Fruit fly (Drosophila melanogaster) whole organism, embryonic: ENCODE results near the gene SC35.

Source experiments
- Awh ChIP-seq: fragments of 200-800 bp; sonication (Bioruptor generic); IDR thresholded peaks from 2 replicates; pipeline ENCODE4, ENCODE4 v1.3.6; 2022; ENCODE audit warnings: missing biosample characterization, missing genetic modification characterization
- BEAF-32 ChIP-seq: fragments of 200-800 bp; sonication (Bioruptor generic); optimal IDR thresholded peaks from 3 replicates; lab custom pipeline; 2017; ENCODE audit warnings: missing biosample characterization, missing genetic modification characterization, mild to moderate bottlenecking, moderate library complexity, missing genetic modification reagents
- CG13624 ChIP-seq: fragments of 200-800 bp; sonication (Bioruptor generic); optimal IDR thresholded peaks from 2 replicates; lab custom pipeline; 2016; ENCODE audit warnings: missing biosample characterization, missing genetic modification characterization
- CG15269 ChIP-seq: fragments of 200-800 bp; sonication (Bioruptor generic); optimal IDR thresholded peaks from 2 replicates; lab custom pipeline; 2018; ENCODE audit warnings: missing biosample characterization, mild to moderate bottlenecking, missing genetic modification characterization, moderate library complexity
- CG15479 ChIP-seq: fragments of 200-800 bp; sonication (Bioruptor generic); optimal IDR thresholded peaks from 3 replicates; lab custom pipeline; 2019; ENCODE audit warnings: missing biosample characterization, mild to moderate bottlenecking, missing genetic modification characterization, moderate library complexity
- CG17912 ChIP-seq: fragments of 200-800 bp; sonication (Bioruptor generic); optimal IDR thresholded peaks from 2 replicates; lab custom pipeline; 2018; ENCODE audit warnings: missing biosample characterization, mild to moderate bottlenecking, missing genetic modification characterization
- CG33557 ChIP-seq: fragments of 200-800 bp; sonication (Bioruptor generic); optimal IDR thresholded peaks from 2 replicates; lab custom pipeline; 2019; ENCODE audit warnings: missing biosample characterization, mild to moderate bottlenecking, missing genetic modification characterization, moderate library complexity
- CG3726 ChIP-seq: fragments of 200-800 bp; sonication (Bioruptor generic); IDR thresholded peaks from 3 replicates; pipeline ENCODE4, ENCODE4 v1.3.6; 2022; ENCODE audit warnings: missing biosample characterization, missing genetic modification characterization
- CG4404 ChIP-seq: fragments of 200-800 bp; sonication (Bioruptor generic); IDR thresholded peaks from 2 replicates; pipeline ENCODE4 v1.3.6; 2022; ENCODE audit warnings: missing biosample characterization, missing genetic modification characterization
- CG6791 ChIP-seq: fragments of 200-800 bp; sonication (Bioruptor generic); IDR thresholded peaks from 3 replicates; pipeline ENCODE4 v1.3.6; 2022; ENCODE audit warnings: missing biosample characterization, missing genetic modification characterization; ENCODE audit not compliant: partially characterized antibody
- CG7271 ChIP-seq: fragments of 200-800 bp; sonication (Bioruptor generic); optimal IDR thresholded peaks from 2 replicates; lab custom pipeline; 2018; ENCODE audit warnings: missing biosample characterization, mild to moderate bottlenecking, missing genetic modification characterization, moderate library complexity
- CG7786 ChIP-seq: fragments of 200-800 bp; sonication (Bioruptor generic); optimal IDR thresholded peaks from 2 replicates; lab custom pipeline; 2016; ENCODE audit warnings: missing biosample characterization, missing genetic modification characterization
- CG8089 ChIP-seq: fragments of 200-800 bp; sonication (Bioruptor generic); optimal IDR thresholded peaks from 3 replicates; lab custom pipeline; 2016; ENCODE audit warnings: missing biosample characterization, missing genetic modification characterization
- D19A ChIP-seq: fragments of 200-800 bp; optimal IDR thresholded peaks from 3 replicates; lab custom pipeline; 2019; ENCODE audit warnings: missing biosample characterization, mild to moderate bottlenecking, missing genetic modification characterization, moderate library complexity
- Deaf1 ChIP-seq: fragments of 200-800 bp; optimal IDR thresholded peaks from 3 replicates; lab custom pipeline; 2019; ENCODE audit warnings: missing biosample characterization, mild to moderate bottlenecking, missing genetic modification characterization, moderate library complexity
- HmgZ ChIP-seq: fragments of 200-800 bp; sonication (Bioruptor generic); optimal IDR thresholded peaks from 2 replicates; lab custom pipeline; 2018; ENCODE audit warnings: missing biosample characterization, mild to moderate bottlenecking, missing genetic modification characterization
- Hsf ChIP-seq: fragments of 200-800 bp; sonication (Bioruptor generic); optimal IDR thresholded peaks from 3 replicates; lab custom pipeline; 2016; ENCODE audit warnings: missing biosample characterization, missing genetic modification characterization
- MTF-1 ChIP-seq: fragments of 200-800 bp; sonication (Bioruptor generic); optimal IDR thresholded peaks from 2 replicates; lab custom pipeline; 2018; ENCODE audit warnings: missing biosample characterization, mild to moderate bottlenecking, missing genetic modification characterization, borderline replicate concordance
- Med ChIP-seq: fragments of 200-800 bp; sonication (Bioruptor generic); peaks from one replicate; lab custom pipeline; 2016; ENCODE audit warnings: missing biosample characterization, missing genetic modification characterization, mild to moderate bottlenecking, inconsistent platforms, moderate library complexity
- NfI ChIP-seq: fragments of 200-800 bp; sonication (Bioruptor generic); optimal IDR thresholded peaks from 3 replicates; lab custom pipeline; 2018; ENCODE audit warnings: missing biosample characterization, mild to moderate bottlenecking, missing genetic modification characterization, moderate library complexity
- Rx ChIP-seq: fragments of 200-800 bp; sonication (Bioruptor generic); IDR thresholded peaks from 2 replicates; pipeline ENCODE4 v1.3.6; 2022; ENCODE audit warnings: missing biosample characterization, missing genetic modification characterization
- Vsx1 ChIP-seq: fragments of 200-800 bp; sonication (Bioruptor generic); optimal IDR thresholded peaks from 2 replicates; lab custom pipeline; 2017; ENCODE audit warnings: missing biosample characterization, mild to moderate bottlenecking, missing genetic modification characterization, missing genetic modification reagents
- ap ChIP-seq: fragments of 200-800 bp; sonication (Bioruptor generic); IDR thresholded peaks from 2 replicates; pipeline ENCODE4 v1.3.6; 2022; ENCODE audit warnings: missing biosample characterization, missing genetic modification characterization
- ase ChIP-seq: fragments of 200-800 bp; sonication (Bioruptor generic); IDR thresholded peaks from 3 replicates; pipeline ENCODE4 v1.3.6; 2022; ENCODE audit warnings: missing biosample characterization, missing genetic modification characterization
- az2 ChIP-seq: fragments of 200-800 bp; sonication (Bioruptor generic); optimal IDR thresholded peaks from 3 replicates; lab custom pipeline; 2016; ENCODE audit warnings: missing biosample characterization, missing genetic modification characterization
- cad ChIP-seq: fragments of >200 bp; optimal IDR thresholded peaks from 2 replicates; lab custom pipeline; 2017; ENCODE audit warnings: missing biosample characterization, missing genetic modification characterization
- cato ChIP-seq: fragments of 200-800 bp; sonication (Bioruptor generic); optimal IDR thresholded peaks from 2 replicates; lab custom pipeline; 2016; ENCODE audit warnings: missing biosample characterization, missing genetic modification characterization, borderline replicate concordance
- corto ChIP-seq: fragments of 200-800 bp; sonication (Bioruptor generic); optimal IDR thresholded peaks from 2 replicates; lab custom pipeline; 2016; ENCODE audit warnings: missing biosample characterization, mild to moderate bottlenecking, missing genetic modification characterization, moderate library complexity
- croc ChIP-seq: fragments of 200-800 bp; sonication (Bioruptor generic); conservative IDR thresholded peaks from 3 replicates; pipeline ENCODE4 v1.3.6; 2022; ENCODE audit warnings: missing biosample characterization, missing genetic modification characterization
- en ChIP-seq: fragments of 200-800 bp; sonication (Bioruptor generic); optimal IDR thresholded peaks from 2 replicates; lab custom pipeline; 2016; ENCODE audit warnings: missing biosample characterization, missing genetic modification characterization
- fd64A ChIP-seq: fragments of 200-800 bp; sonication (Bioruptor generic); optimal IDR thresholded peaks from 3 replicates; lab custom pipeline; 2018; ENCODE audit warnings: missing biosample characterization, mild to moderate bottlenecking, missing genetic modification characterization
- fru ChIP-seq: fragments of >200 bp; optimal IDR thresholded peaks from 2 replicates; lab custom pipeline; 2017
- her ChIP-seq: fragments of 200-800 bp; sonication (Bioruptor generic); optimal IDR thresholded peaks from 2 replicates; lab custom pipeline; 2016; ENCODE audit warnings: missing biosample characterization, missing genetic modification characterization
- hth ChIP-seq: fragments of >200 bp; optimal IDR thresholded peaks from 2 replicates; lab custom pipeline; 2017; ENCODE audit warnings: inconsistent platforms
- pb ChIP-seq: fragments of 200-800 bp; sonication (Bioruptor generic); optimal IDR thresholded peaks from 3 replicates; lab custom pipeline; 2016; ENCODE audit warnings: missing biosample characterization, missing genetic modification characterization
- rib ChIP-seq: fragments of 200-800 bp; sonication (Bioruptor generic); IDR thresholded peaks from 2 replicates; pipeline ENCODE4 v1.3.6; 2022; ENCODE audit warnings: missing biosample characterization, missing genetic modification characterization
- schlank ChIP-seq: fragments of 200-800 bp; sonication (Bioruptor generic); optimal IDR thresholded peaks from 2 replicates; lab custom pipeline; 2018; ENCODE audit warnings: missing biosample characterization, mild to moderate bottlenecking, missing genetic modification characterization
- sens ChIP-seq: fragments of 200-800 bp; sonication (Bioruptor generic); peaks from one replicate; lab custom pipeline; 2016; ENCODE audit warnings: missing biosample characterization, missing genetic modification characterization
- sima ChIP-seq: fragments of 200-800 bp; sonication (Bioruptor generic); optimal IDR thresholded peaks from 2 replicates; lab custom pipeline; 2016; ENCODE audit warnings: missing biosample characterization, missing genetic modification characterization
- slou ChIP-seq: fragments of 200-800 bp; sonication (Bioruptor generic); optimal IDR thresholded peaks from 3 replicates; lab custom pipeline; 2016; ENCODE audit warnings: missing biosample characterization, missing genetic modification characterization
- tio ChIP-seq: fragments of 200-800 bp; sonication (Bioruptor generic); optimal IDR thresholded peaks from 2 replicates; lab custom pipeline; 2017; ENCODE audit warnings: missing biosample characterization, missing genetic modification characterization, inconsistent platforms
- tll ChIP-seq, 2 experiments: fragments of 200-800 bp in 1 of 2; fragments of >200 bp in 1 of 2; sonication (Bioruptor generic) in 1 of 2; optimal IDR thresholded peaks; 2 replicates each; lab custom pipeline; 2017 to 2019; ENCODE audit warnings: missing biosample characterization in 2 of 2, missing genetic modification characterization in 2 of 2, mild to moderate bottlenecking in 1 of 2, moderate library complexity in 1 of 2
- tna ChIP-seq: fragments of 200-800 bp; sonication (Bioruptor generic); IDR thresholded peaks from 2 replicates; pipeline ENCODE4 v1.3.6; 2022; ENCODE audit warnings: missing biosample characterization, missing genetic modification characterization; ENCODE audit not compliant: partially characterized antibody
- tup ChIP-seq: fragments of 200-800 bp; sonication (Bioruptor generic); optimal IDR thresholded peaks from 2 replicates; lab custom pipeline; 2016; ENCODE audit warnings: missing biosample characterization, mild to moderate bottlenecking, missing genetic modification characterization, moderate library complexity
- unpg ChIP-seq: fragments of 200-800 bp; sonication (Bioruptor generic); optimal IDR thresholded peaks from 3 replicates; lab custom pipeline; 2018; ENCODE audit warnings: missing biosample characterization, mild to moderate bottlenecking, missing genetic modification characterization, moderate library complexity
- usp ChIP-seq: fragments of >200 bp; optimal IDR thresholded peaks from 2 replicates; lab custom pipeline; 2017; ENCODE audit warnings: missing biosample characterization, missing genetic modification characterization
- vfl ChIP-seq: fragments of 200-800 bp; sonication (Bioruptor generic); optimal IDR thresholded peaks from 2 replicates; lab custom pipeline; 2016; ENCODE audit warnings: missing biosample characterization, missing genetic modification characterization
- vnd ChIP-seq: fragments of 200-800 bp; sonication (Bioruptor generic); IDR thresholded peaks from 3 replicates; pipeline ENCODE4 v1.3.6; 2022; ENCODE audit warnings: missing biosample characterization, missing genetic modification characterization; ENCODE audit not compliant: partially characterized antibody
- zen ChIP-seq: fragments of 200-800 bp; sonication (Bioruptor generic); optimal IDR thresholded peaks from 3 replicates; lab custom pipeline; 2018; ENCODE audit warnings: missing biosample characterization, mild to moderate bottlenecking, missing genetic modification characterization, moderate library complexity
- zen2 ChIP-seq: fragments of 200-800 bp; sonication (Bioruptor generic); IDR thresholded peaks from 3 replicates; pipeline ENCODE4 v1.3.6; 2022; ENCODE audit warnings: missing biosample characterization, missing genetic modification characterization; ENCODE audit not compliant: partially characterized antibody
- zfh2 ChIP-seq: fragments of 200-800 bp; sonication (Bioruptor generic); optimal IDR thresholded peaks from 2 replicates; lab custom pipeline; 2016; ENCODE audit warnings: missing biosample characterization, missing genetic modification characterization

Gene SC35

dm6 chr2L:12467673-12468072 is 33.2 kb upstream of the SC35 start (continued):
- peak; percentile 54 for TF ChIP-seq HmgZ
- no peak; the same call in 2 of the 3 replicates for TF ChIP-seq ase (GFP tag; lab: Robert Waterston, UW)
- TF ChIP-seq Vsx1 (GFP tag; lab: Kevin White, UChicago): no peak
- TF ChIP-seq Deaf1: peak; percentile 17
- TF ChIP-seq CG8089 (GFP tag; lab: Kevin White, UChicago): no peak
- TF ChIP-seq en (GFP tag; lab: Kevin White, UChicago): no peak
- no peak for TF ChIP-seq Rx
- TF ChIP-seq zen2 (GFP tag; lab: Robert Waterston, UW): no peak
- TF ChIP-seq vnd (GFP tag; lab: Robert Waterston, UW): no peak
- TF ChIP-seq az2 (GFP tag; lab: Kevin White, UChicago): no peak
- TF ChIP-seq Med: peak; percentile 91
- no peak for TF ChIP-seq CG33557
- no peak for TF ChIP-seq Awh (GFP tag; lab: Robert Waterston, UW)
- peak; percentile 55 for TF ChIP-seq CG7786 (GFP tag; lab: Kevin White, UChicago)
- peak; percentile 46 for TF ChIP-seq unpg (GFP tag; lab: Kevin White, UChicago)
- TF ChIP-seq cato (GFP tag; lab: Kevin White, UChicago): no peak
- TF ChIP-seq CG13624: peak; percentile 80
- TF ChIP-seq pb (GFP tag; lab: Kevin White, UChicago): peak; percentile 14
- TF ChIP-seq corto (GFP tag; lab: Kevin White, UChicago): no peak
- TF ChIP-seq NfI (GFP tag; lab: Kevin White, UChicago): peak; percentile 32
- no peak for TF ChIP-seq fd64A (GFP tag; lab: Kevin White, UChicago)
- TF ChIP-seq vfl (GFP tag; lab: Kevin White, UChicago): peak; percentile 33
- TF ChIP-seq BEAF-32 (GFP tag; lab: Kevin White, UChicago): no peak
- no peak for TF ChIP-seq MTF-1 (GFP tag; lab: Kevin White, UChicago)
- TF ChIP-seq schlank (tag; lab: Kevin White, UChicago): peak; percentile 63
- peak; percentile 80 for TF ChIP-seq zfh2
- peak; percentile 62 for TF ChIP-seq CG15269 (tag; lab: Kevin White, UChicago)
- peak; percentile 74 for TF ChIP-seq her (GFP tag; lab: Kevin White, UChicago)
- no peak for TF ChIP-seq usp (GFP tag; lab: Kevin White, UChicago)
- no peak for TF ChIP-seq CG17912 (GFP tag; lab: Kevin White, UChicago)
- no peak for TF ChIP-seq CG3726 (GFP tag; lab: Robert Waterston, UW)
- peak; percentile 40 for TF ChIP-seq tio (GFP tag; lab: Kevin White, UChicago)
- TF ChIP-seq hth (lab: Kevin White, UChicago): no peak
- no peak for TF ChIP-seq CG4404
- no peak for TF ChIP-seq fru
- no peak for TF ChIP-seq CG6791 (GFP tag; lab: Robert Waterston, UW)

- TF ChIP-seq tll (GFP tag; optimal IDR thresholded peaks at IDR 0.05; lab: Kevin White, UChicago) (peak in 1 of 2 experiments; percentile 98), tna (GFP tag; lab: Robert Waterston, UW) (peak; percentile 12; the same call in 1 of the 2 replicates), sima (GFP tag; lab: Kevin White, UChicago) (no peak), Hsf (GFP tag; lab: Kevin White, UChicago) (no peak), cad (peak; percentile 93), en (GFP tag; lab: Kevin White, UChicago) (no peak), CG7271 (tag; lab: Kevin White, UChicago) (peak; percentile 53), slou (GFP tag; lab: Kevin White, UChicago) (no peak), sens (GFP tag; lab: Kevin White, UChicago) (peak; percentile 80), croc (GFP tag; lab: Robert Waterston, UW) (no peak), zen (peak; percentile 99), CG15479 (GFP tag; lab: Kevin White, UChicago) (peak; percentile 85), rib (GFP tag; lab: Robert Waterston, UW) (0 out of 2 replicates have a peak, but pooled peaks have one; percentile 45), tup (GFP tag; lab: Kevin White, UChicago) (no peak), D19A (tag; lab: Kevin White, UChicago) (no peak), ap (GFP tag; lab: Robert Waterston, UW) (0 out of 2 replicates have a peak, but pooled peaks have one; percentile 12)
Measured at dm6 chr2L:12466506-12467043, 32.1 kb upstream of the SC35 start.
